Worm (Caenorhabditis elegans) whole organism, L4 larva: ENCODE results near the gene nhr-21.

Experiments
- dpl-1 ChIP-seq: fragments of 150-350 bp; optimal IDR thresholded peaks from 2 replicates; lab custom pipeline; 2014; ENCODE audit warnings: missing biosample characterization, missing genetic modification reagents, missing genetic modification characterization
- pqm-1 ChIP-seq: sonication (generic microtip); optimal IDR thresholded peaks from 2 replicates; lab custom pipeline; 2017; ENCODE audit warnings: missing biosample characterization, missing genetic modification characterization
- spr-3 ChIP-seq: fragments of 200-800 bp; sonication (Bioruptor generic); optimal IDR thresholded peaks from 2 replicates; lab custom pipeline; 2018; ENCODE audit warnings: mild to moderate bottlenecking, missing genetic modification characterization, missing compliant biosample characterization
- zag-1 ChIP-seq: fragments of 150-350 bp; optimal IDR thresholded peaks from 2 replicates; lab custom pipeline; 2014; ENCODE audit warnings: missing biosample characterization, missing genetic modification characterization

- TF ChIP-seq zag-1 (tag; lab: Kevin White, UChicago) (no peak), pqm-1 (tag; lab: Kevin White, UChicago) (no peak), dpl-1 (GFP tag; lab: Kevin White, UChicago) (no peak), spr-3 (GFP tag; lab: Kevin White, UChicago) (no peak)
These were observed 15.7 kb upstream of the nhr-21 start for ce11 chrII:7323317-7323716.
